Fruit fly (Drosophila melanogaster) whole organism, embryonic: ENCODE data around the gene CtBP.

ENCODE experiments used
- Ada2b ChIP-seq: fragments of 200-800 bp; sonication (Bioruptor generic); IDR thresholded peaks from 2 replicates; pipeline ENCODE4 v1.3.6; 2022; ENCODE audit warnings: missing biosample characterization, missing genetic modification characterization
- Aef1 ChIP-seq: fragments of 200-800 bp; sonication (Bioruptor generic); IDR thresholded peaks from 3 replicates; pipeline ENCODE4 v1.3.6; 2022; ENCODE audit warnings: missing biosample characterization, missing genetic modification characterization
- CG10543 ChIP-seq: fragments of 200-800 bp; sonication (Bioruptor generic); optimal IDR thresholded peaks from 3 replicates; lab custom pipeline; 2017; ENCODE audit warnings: missing biosample characterization, mild to moderate bottlenecking, missing genetic modification characterization, moderate library complexity
- CG11085 ChIP-seq: fragments of 200-800 bp; sonication (Bioruptor generic); IDR thresholded peaks from 2 replicates; pipeline ENCODE4 v1.3.6; 2022; ENCODE audit warnings: missing biosample characterization, missing genetic modification characterization
- CG11456 ChIP-seq: fragments of 200-800 bp; sonication (Bioruptor generic); IDR thresholded peaks from 3 replicates; pipeline ENCODE4 v1.3.6; 2022; ENCODE audit warnings: missing biosample characterization, missing genetic modification characterization
- CG11696 ChIP-seq: fragments of 200-800 bp; sonication (Bioruptor generic); IDR thresholded peaks from 2 replicates; pipeline ENCODE4 v1.3.6; 2022; ENCODE audit warnings: missing biosample characterization, missing genetic modification characterization
- CG11723 ChIP-seq: fragments of 200-800 bp; sonication (Bioruptor generic); optimal IDR thresholded peaks from 2 replicates; lab custom pipeline; 2017; ENCODE audit warnings: missing biosample characterization, mild to moderate bottlenecking, missing genetic modification characterization
- CG12942 ChIP-seq: fragments of 200-800 bp; sonication (Bioruptor generic); optimal IDR thresholded peaks from 3 replicates; lab custom pipeline; 2016; ENCODE audit warnings: missing biosample characterization, missing genetic modification characterization
- CG13287 ChIP-seq: fragments of 200-800 bp; sonication (Bioruptor generic); IDR thresholded peaks from 2 replicates; pipeline ENCODE4 v1.3.6; 2022; ENCODE audit warnings: missing biosample characterization, missing genetic modification characterization; ENCODE audit not compliant: partially characterized antibody
- CG13894 ChIP-seq: fragments of 200-800 bp; sonication (Bioruptor generic); optimal IDR thresholded peaks from 3 replicates; lab custom pipeline; 2018; ENCODE audit warnings: missing biosample characterization, mild to moderate bottlenecking, missing genetic modification characterization, moderate library complexity
- CG15011 ChIP-seq: fragments of 200-800 bp; sonication (Bioruptor generic); optimal IDR thresholded peaks from 3 replicates; lab custom pipeline; 2018; ENCODE audit warnings: missing biosample characterization, mild to moderate bottlenecking, missing genetic modification characterization
- CG1602 ChIP-seq: fragments of 200-800 bp; sonication (Bioruptor generic); optimal IDR thresholded peaks from 3 replicates; lab custom pipeline; 2016; ENCODE audit warnings: missing biosample characterization, missing genetic modification characterization
- CG16813 ChIP-seq: fragments of 200-800 bp; sonication (Bioruptor generic); IDR thresholded peaks from 3 replicates; pipeline ENCODE4 v1.3.6; 2022; ENCODE audit warnings: missing biosample characterization, missing genetic modification characterization; ENCODE audit not compliant: partially characterized antibody
- CG18011 ChIP-seq: fragments of 200-800 bp; sonication (Bioruptor generic); optimal IDR thresholded peaks from 2 replicates; lab custom pipeline; 2017; ENCODE audit warnings: missing biosample characterization, missing genetic modification characterization, mild to moderate bottlenecking, moderate library complexity, missing genotype
- CG2129 ChIP-seq: fragments of 200-800 bp; sonication (Bioruptor generic); IDR thresholded peaks from 2 replicates; pipeline ENCODE4 v1.3.6; 2022; ENCODE audit warnings: missing biosample characterization, missing genetic modification characterization; ENCODE audit not compliant: partially characterized antibody
- CG3065 ChIP-seq: fragments of 200-800 bp; sonication (Bioruptor generic); optimal IDR thresholded peaks from 2 replicates; lab custom pipeline; 2016; ENCODE audit warnings: missing biosample characterization, missing genetic modification characterization
- CG31365 ChIP-seq: fragments of 200-800 bp; sonication (Bioruptor generic); optimal IDR thresholded peaks from 2 replicates; lab custom pipeline; 2018; ENCODE audit warnings: missing biosample characterization, mild to moderate bottlenecking, missing genetic modification characterization
- CG4730 ChIP-seq: fragments of 200-800 bp; sonication (Bioruptor generic); IDR thresholded peaks from 2 replicates; pipeline ENCODE4 v1.3.6; 2022; ENCODE audit warnings: missing biosample characterization, missing genetic modification characterization
- CG8290 ChIP-seq, 3 experiments: fragments of 200-800 bp; sonication (Bioruptor generic); optimal IDR thresholded peaks; 2 replicates each; lab custom pipeline; 2016 to 2019; ENCODE audit warnings: missing biosample characterization in 3 of 3, missing genetic modification characterization in 3 of 3, mild to moderate bottlenecking in 2 of 3, moderate library complexity in 1 of 3
- CG9727 ChIP-seq: fragments of 200-800 bp; sonication (Bioruptor generic); optimal IDR thresholded peaks from 3 replicates; lab custom pipeline; 2017; ENCODE audit warnings: missing biosample characterization, mild to moderate bottlenecking, missing genetic modification characterization
- Deaf1 ChIP-seq: fragments of 200-800 bp; optimal IDR thresholded peaks from 3 replicates; lab custom pipeline; 2019; ENCODE audit warnings: missing biosample characterization, mild to moderate bottlenecking, missing genetic modification characterization, moderate library complexity
- Drgx ChIP-seq: fragments of 200-800 bp; sonication (Bioruptor generic); IDR thresholded peaks from 2 replicates; pipeline ENCODE4 v1.3.6; 2022; ENCODE audit warnings: missing biosample characterization, missing genetic modification characterization
- E2f1 ChIP-seq: fragments of 200-800 bp; sonication (Bioruptor generic); IDR thresholded peaks from 2 replicates; pipeline ENCODE4 v1.3.6; 2022; ENCODE audit warnings: missing biosample characterization, missing genetic modification characterization
- Kr ChIP-seq: fragments of 200-800 bp; sonication (Bioruptor generic); optimal IDR thresholded peaks from 2 replicates; lab custom pipeline; 2017; ENCODE audit warnings: missing biosample characterization, mild to moderate bottlenecking, missing genetic modification characterization
- MBD-R2 ChIP-seq: fragments of 200-800 bp; sonication (Bioruptor generic); IDR thresholded peaks from 2 replicates; pipeline ENCODE4 v1.3.6; 2022; ENCODE audit warnings: missing biosample characterization, missing genetic modification characterization
- Meics ChIP-seq: fragments of 200-800 bp; sonication (Bioruptor generic); optimal IDR thresholded peaks from 2 replicates; lab custom pipeline; 2017; ENCODE audit warnings: missing biosample characterization, mild to moderate bottlenecking, missing genetic modification characterization
- NFAT ChIP-seq: fragments of 200-800 bp; sonication (Bioruptor generic); IDR thresholded peaks from 2 replicates; pipeline ENCODE4 v1.3.6; 2022; ENCODE audit warnings: missing biosample characterization, missing genetic modification characterization
- Opbp ChIP-seq: fragments of 200-800 bp; sonication (Bioruptor generic); IDR thresholded peaks from 3 replicates; pipeline ENCODE4 v1.3.6; 2022; ENCODE audit warnings: missing biosample characterization, missing genetic modification characterization; ENCODE audit not compliant: partially characterized antibody
- Ptx1 ChIP-seq: fragments of 200-800 bp; sonication (Bioruptor generic); IDR thresholded peaks from 2 replicates; pipeline ENCODE4 v1.3.6; 2022; ENCODE audit warnings: missing biosample characterization, missing genetic modification characterization
- Rfx ChIP-seq: fragments of 200-800 bp; sonication (Bioruptor generic); IDR thresholded peaks from 2 replicates; pipeline ENCODE4 v1.3.6; 2022; ENCODE audit warnings: missing biosample characterization, missing genetic modification characterization
- Rx ChIP-seq: fragments of 200-800 bp; sonication (Bioruptor generic); IDR thresholded peaks from 2 replicates; pipeline ENCODE4 v1.3.6; 2022; ENCODE audit warnings: missing biosample characterization, missing genetic modification characterization
- Stat92E ChIP-seq, 3 experiments: fragments of >200 bp in 2 of 3; fragments of 200-800 bp in 1 of 3; sonication (Bioruptor generic) in 1 of 3; optimal IDR thresholded peaks; 2 replicates each; lab custom pipeline; 2017 to 2019; ENCODE audit warnings: missing biosample characterization in 3 of 3, missing genetic modification characterization in 3 of 3, mild to moderate bottlenecking in 1 of 3, moderate library complexity in 1 of 3
- Trl ChIP-seq, 3 experiments: fragments of >200 bp in 2 of 3; fragments of 200-800 bp in 1 of 3; sonication (Bioruptor generic) in 1 of 3; optimal IDR thresholded peaks; 2 replicates in 1 of 3; 3 replicates in 2 of 3; lab custom pipeline; 2016 to 2017; ENCODE audit warnings: missing biosample characterization in 1 of 3, missing genetic modification characterization in 1 of 3
- az2 ChIP-seq: fragments of 200-800 bp; sonication (Bioruptor generic); optimal IDR thresholded peaks from 3 replicates; lab custom pipeline; 2016; ENCODE audit warnings: missing biosample characterization, missing genetic modification characterization
- bigmax ChIP-seq: fragments of 200-800 bp; sonication (Bioruptor generic); optimal IDR thresholded peaks from 2 replicates; lab custom pipeline; 2018; ENCODE audit warnings: missing biosample characterization, mild to moderate bottlenecking, missing genetic modification characterization
- cwo ChIP-seq: fragments of 200-800 bp; sonication (Bioruptor generic); optimal IDR thresholded peaks from 3 replicates; lab custom pipeline; 2017; ENCODE audit warnings: missing biosample characterization, missing genetic modification characterization, mild to moderate bottlenecking, moderate library complexity, missing genetic modification reagents
- dimm ChIP-seq: fragments of 200-800 bp; sonication (Bioruptor generic); IDR thresholded peaks from 2 replicates; pipeline ENCODE4 v1.3.6; 2022; ENCODE audit warnings: missing biosample characterization, missing genetic modification characterization
- fd102C ChIP-seq: fragments of 200-800 bp; sonication (Bioruptor generic); optimal IDR thresholded peaks from 2 replicates; lab custom pipeline; 2018; ENCODE audit warnings: missing biosample characterization, mild to moderate bottlenecking, missing genetic modification characterization, moderate library complexity
- gcm ChIP-seq: fragments of 200-800 bp; sonication (Bioruptor generic); optimal IDR thresholded peaks from 2 replicates; lab custom pipeline; 2019; ENCODE audit warnings: missing biosample characterization, mild to moderate bottlenecking, missing genetic modification characterization, moderate library complexity
- grau ChIP-seq: fragments of 200-800 bp; optimal IDR thresholded peaks from 3 replicates; lab custom pipeline; 2019; ENCODE audit warnings: missing biosample characterization, mild to moderate bottlenecking, missing genetic modification characterization, moderate library complexity
- hth ChIP-seq: fragments of >200 bp; optimal IDR thresholded peaks from 2 replicates; lab custom pipeline; 2017; ENCODE audit warnings: inconsistent platforms
- lbe ChIP-seq: fragments of 200-800 bp; sonication (Bioruptor generic); optimal IDR thresholded peaks from 2 replicates; lab custom pipeline; 2016; ENCODE audit warnings: missing biosample characterization, mild to moderate bottlenecking, missing genetic modification characterization
- lola ChIP-seq, 3 experiments: fragments of >200 bp in 2 of 3; fragments of 200-800 bp in 1 of 3; sonication (Bioruptor generic) in 1 of 3; optimal IDR thresholded peaks; 2 replicates each; lab custom pipeline; 2017 to 2019; ENCODE audit warnings: missing biosample characterization in 3 of 3, missing genetic modification characterization in 3 of 3, mild to moderate bottlenecking in 1 of 3, moderate library complexity in 1 of 3
- pb ChIP-seq: fragments of 200-800 bp; sonication (Bioruptor generic); optimal IDR thresholded peaks from 3 replicates; lab custom pipeline; 2016; ENCODE audit warnings: missing biosample characterization, missing genetic modification characterization
- pfk ChIP-seq: fragments of 200-800 bp; sonication (Bioruptor generic); optimal IDR thresholded peaks from 2 replicates; lab custom pipeline; 2018; ENCODE audit warnings: missing biosample characterization, mild to moderate bottlenecking, missing genetic modification characterization, moderate library complexity
- sima ChIP-seq: fragments of 200-800 bp; sonication (Bioruptor generic); optimal IDR thresholded peaks from 2 replicates; lab custom pipeline; 2016; ENCODE audit warnings: missing biosample characterization, missing genetic modification characterization
- stc ChIP-seq: fragments of 200-800 bp; sonication (Bioruptor generic); IDR thresholded peaks from 2 replicates; pipeline ENCODE4 v1.3.6; 2022; ENCODE audit warnings: missing biosample characterization, missing genetic modification characterization
- trh ChIP-seq: fragments of 200-800 bp; sonication (Bioruptor generic); optimal IDR thresholded peaks from 2 replicates; lab custom pipeline; 2016; ENCODE audit warnings: missing biosample characterization, missing genetic modification characterization
- tup ChIP-seq: fragments of 200-800 bp; sonication (Bioruptor generic); optimal IDR thresholded peaks from 2 replicates; lab custom pipeline; 2016; ENCODE audit warnings: missing biosample characterization, mild to moderate bottlenecking, missing genetic modification characterization, moderate library complexity
- zen ChIP-seq: fragments of 200-800 bp; sonication (Bioruptor generic); optimal IDR thresholded peaks from 3 replicates; lab custom pipeline; 2018; ENCODE audit warnings: missing biosample characterization, mild to moderate bottlenecking, missing genetic modification characterization, moderate library complexity

CtBP gene

dm6 chr3R:13032975-13033445 lies 21.6 kb downstream of the CtBP start (continued):
- TF ChIP-seq stc (0 out of 2 replicates have a peak, but pooled peaks have one; percentile 13), hth (lab: Kevin White, UChicago) (no peak), Stat92E (GFP tag; optimal IDR thresholded peaks at IDR 0.05; lab: Kevin White, UChicago) (no peak), tup (no peak), CG2129 (GFP tag; lab: Robert Waterston, UW) (no peak), zen (tag; lab: Kevin White, UChicago) (no peak), CG11456 (GFP tag; lab: Robert Waterston, UW) (no peak), Trl (optimal IDR thresholded peaks at IDR 0.05; lab: Kevin White, UChicago) (no peak), Trl (GFP tag; optimal IDR thresholded peaks at IDR 0.05; lab: Kevin White, UChicago) (no peak), lola (GFP tag; optimal IDR thresholded peaks at IDR 0.05; lab: Kevin White, UChicago) (no peak), pb (GFP tag; lab: Kevin White, UChicago) (no peak), trh (no peak), CG4730 (no peak), CG31365 (no peak), CG13287 (GFP tag; lab: Robert Waterston, UW) (no peak), gcm (GFP tag; lab: Kevin White, UChicago) (peak; percentile 55), CG11723 (GFP tag; lab: Kevin White, UChicago) (no peak), Deaf1 (no peak), E2f1 (no peak), CG18011 (GFP tag; lab: Kevin White, UChicago) (no peak), CG11696 (GFP tag; lab: Robert Waterston, UW) (no peak), CG13894 (no peak), CG11085 (GFP tag; lab: Robert Waterston, UW) (no peak), cwo (GFP tag; lab: Kevin White, UChicago) (peak; percentile 73), CG12942 (no peak), grau (tag; lab: Kevin White, UChicago) (no peak), CG8290 (GFP tag; optimal IDR thresholded peaks at IDR 0.05; lab: Kevin White, UChicago) (no peak), CG8290 (tag; optimal IDR thresholded peaks at IDR 0.05; lab: Kevin White, UChicago) (no peak), pfk (GFP tag; lab: Kevin White, UChicago) (peak; percentile 50), CG10543 (GFP tag; lab: Kevin White, UChicago) (peak; percentile 80), fd102C (GFP tag; lab: Kevin White, UChicago) (no peak), lbe (GFP tag; lab: Kevin White, UChicago) (no peak), CG16813 (GFP tag; lab: Robert Waterston, UW) (0 out of 3 replicates have a peak, but pooled peaks have one; percentile 11), Opbp (GFP tag; lab: Robert Waterston, UW) (no peak), Ada2b (GFP tag; lab: Robert Waterston, UW) (0 out of 2 replicates have a peak, but pooled peaks have one; percentile 6), sima (GFP tag; lab: Kevin White, UChicago) (no peak), Rfx (peak; percentile 24), dimm (GFP tag; lab: Robert Waterston, UW) (no peak), Kr (peak; percentile 26), bigmax (GFP tag; lab: Kevin White, UChicago) (no peak), CG3065 (GFP tag; lab: Kevin White, UChicago) (no peak), Meics (GFP tag; lab: Kevin White, UChicago) (no peak), CG1602 (GFP tag; lab: Kevin White, UChicago) (no peak), MBD-R2 (peak; percentile 23; the same call in 1 of the 2 replicates), Rx (GFP tag; lab: Robert Waterston, UW) (no peak), CG15011 (GFP tag; lab: Kevin White, UChicago) (no peak), az2 (GFP tag; lab: Kevin White, UChicago) (no peak), CG9727 (GFP tag; lab: Kevin White, UChicago) (peak; percentile 45), Ptx1 (GFP tag; lab: Robert Waterston, UW) (peak; percentile 36; the same call in 1 of the 2 replicates), Aef1 (GFP tag; lab: Robert Waterston, UW) (no peak), NFAT (GFP tag; lab: Robert Waterston, UW) (no peak), Drgx (GFP tag; lab: Robert Waterston, UW) (no peak)
